Worm (Caenorhabditis elegans): ENCODE results near the gene F35E12.6.

F35E12.6 gene

DNA sequence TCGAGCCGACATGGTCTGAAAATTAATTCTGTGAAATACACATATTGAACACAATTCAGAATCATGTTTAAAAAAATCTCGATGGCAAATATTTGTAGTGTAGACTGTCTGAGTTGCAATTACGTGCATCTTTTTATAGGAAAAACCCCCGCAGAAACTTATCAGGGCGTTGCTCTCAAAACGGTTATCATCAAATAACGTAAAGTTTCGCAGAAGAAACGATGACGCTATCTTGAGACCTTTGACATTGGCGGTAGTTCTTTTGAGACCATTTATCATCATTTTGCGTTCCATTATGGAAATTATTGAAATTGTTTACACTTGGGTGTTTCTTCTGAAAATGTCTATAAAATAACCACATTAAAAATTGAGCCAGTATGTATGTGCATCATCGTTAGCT, 5.3 kb downstream of the F35E12.6 start, which contains the start of gene dct-17:
TSS of gene dct-17 (minus strand) at position 23 of the 400 bp plus-strand sequence.
- TF ChIP-seq nhr-28 (tag; optimal IDR thresholded peaks at IDR 0.05) (no peak), skn-1 (tag; optimal IDR thresholded peaks at IDR 0.05) (no peak), mdl-1 (tag; optimal IDR thresholded peaks at IDR 0.05) (no peak), ztf-11 (tag; optimal IDR thresholded peaks at IDR 0.05) (no peak), daf-12 (tag; optimal IDR thresholded peaks at IDR 0.05) (no peak), nfya-1 (tag; optimal IDR thresholded peaks at IDR 0.05; ENCODE audit: insufficient read depth) (no peak), elt-3 (tag; optimal IDR thresholded peaks at IDR 0.05) (no peak), lsy-12 (tag; optimal IDR thresholded peaks at IDR 0.05) (no peak), elt-2 (tag; optimal IDR thresholded peaks at IDR 0.05) (peak; percentile 58), hmg-11 (tag; optimal IDR thresholded peaks at IDR 0.05) (no peak), nhr-77 (tag; optimal IDR thresholded peaks at IDR 0.05) (no peak), fkh-2 (tag; optimal IDR thresholded peaks at IDR 0.05) (no peak), pqm-1 (tag; optimal IDR thresholded peaks at IDR 0.05) (peak; percentile 35), unc-62 (GFP tag; optimal IDR thresholded peaks at IDR 0.05) (no peak), ceh-9 (tag; optimal IDR thresholded peaks at IDR 0.05) (no peak), zag-1 (tag; optimal IDR thresholded peaks at IDR 0.05) (no peak)

DNA sequence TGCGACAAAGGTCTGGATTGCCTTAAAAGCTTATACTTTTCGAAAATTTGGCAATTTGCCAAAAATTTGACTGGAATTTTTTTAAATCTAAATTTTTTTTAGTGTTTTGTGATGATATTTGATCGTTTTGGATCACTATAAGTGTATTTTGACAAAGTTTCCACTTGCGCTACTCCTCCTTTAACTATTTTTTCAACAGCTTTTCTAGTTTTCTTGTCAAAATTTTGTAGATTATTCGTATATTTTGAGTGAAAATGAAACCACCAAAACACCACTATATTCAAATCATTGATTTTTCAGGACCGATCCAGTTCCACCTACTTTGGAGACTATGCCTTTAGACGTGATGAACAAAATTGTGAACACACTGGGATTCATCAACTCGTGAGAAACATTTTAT, 10.5 kb downstream of the F35E12.6 start, which contains the start of gene fbxa-181:
TSS of gene fbxa-181 (plus strand) at position 301 of the 400 bp plus-strand sequence.
- TF ChIP-seq fkh-10 (GFP tag; optimal IDR thresholded peaks at IDR 0.05), result no peak
- TF ChIP-seq elt-1 (tag; optimal IDR thresholded peaks at IDR 0.05), result no peak
- no peak for TF ChIP-seq nhr-76 (tag; optimal IDR thresholded peaks at IDR 0.05)
- TF ChIP-seq R02D3.7 (tag; optimal IDR thresholded peaks at IDR 0.05), result no peak
- no peak for TF ChIP-seq skn-1 (tag; optimal IDR thresholded peaks at IDR 0.05)
- TF ChIP-seq lin-39 (tag; optimal IDR thresholded peaks at IDR 0.05), result no peak
- no peak for TF ChIP-seq egl-27 (tag; optimal IDR thresholded peaks at IDR 0.05)
- TF ChIP-seq lsy-12 (tag; optimal IDR thresholded peaks at IDR 0.05), result no peak
- TF ChIP-seq nfya-1 (tag; optimal IDR thresholded peaks at IDR 0.05; ENCODE audit: insufficient read depth), result no peak
- no peak for TF ChIP-seq unc-39 (tag; optimal IDR thresholded peaks at IDR 0.05)
- TF ChIP-seq sea-2 (GFP tag; optimal IDR thresholded peaks at IDR 0.05), result no peak
- no peak for TF ChIP-seq nhr-12 (tag; optimal IDR thresholded peaks at IDR 0.05)
- no peak for TF ChIP-seq ceh-9 (tag; optimal IDR thresholded peaks at IDR 0.05)
- TF ChIP-seq lin-15B (tag; optimal IDR thresholded peaks at IDR 0.05), result no peak
- TF ChIP-seq fkh-2 (tag; optimal IDR thresholded peaks at IDR 0.05), result no peak
- no peak for TF ChIP-seq nhr-67 (tag; optimal IDR thresholded peaks at IDR 0.05)
- TF ChIP-seq nhr-43 (tag; optimal IDR thresholded peaks at IDR 0.05; ENCODE audit: poor library complexity, severe bottlenecking), result no peak

DNA sequence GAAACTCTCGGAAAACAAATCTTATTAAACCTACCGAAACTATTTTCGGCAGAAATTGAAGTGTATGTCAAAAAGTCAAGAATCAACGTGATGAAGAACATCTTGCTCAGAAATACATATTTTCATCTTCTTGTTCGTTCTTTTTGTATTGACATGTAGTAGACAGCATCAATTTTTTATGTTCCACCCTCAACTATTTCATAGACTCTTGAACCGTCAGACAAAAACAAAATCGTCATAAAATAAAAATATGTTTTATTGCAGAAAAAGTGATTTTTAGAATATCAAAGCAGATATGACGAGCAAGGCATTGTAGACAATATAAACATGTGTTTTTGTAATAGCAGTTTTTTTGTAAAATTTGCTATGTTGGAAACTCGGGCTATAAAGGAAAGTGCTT, 11.3 kb downstream of the F35E12.6 start, which contains the start of gene F35E12.2:
TSS of gene F35E12.2 (minus strand) at position 101 of the 400 bp plus-strand sequence.
- TF ChIP-seq nhr-43 (tag; optimal IDR thresholded peaks at IDR 0.05; ENCODE audit: poor library complexity, severe bottlenecking) (no peak), nhr-28 (tag; optimal IDR thresholded peaks at IDR 0.05) (no peak), fkh-10 (GFP tag; optimal IDR thresholded peaks at IDR 0.05) (no peak), nhr-77 (tag; optimal IDR thresholded peaks at IDR 0.05) (no peak), unc-62 (GFP tag; optimal IDR thresholded peaks at IDR 0.05) (no peak), elt-2 (tag; optimal IDR thresholded peaks at IDR 0.05) (no peak), elt-3 (tag; optimal IDR thresholded peaks at IDR 0.05) (no peak), nhr-12 (tag; optimal IDR thresholded peaks at IDR 0.05) (no peak), ama-1 (optimal IDR thresholded peaks at IDR 0.05) (no peak), nhr-11 (tag; optimal IDR thresholded peaks at IDR 0.05) (no peak), hmg-11 (tag; optimal IDR thresholded peaks at IDR 0.05) (no peak), aly-2 (tag; optimal IDR thresholded peaks at IDR 0.05) (no peak), tbx-2 (tag; optimal IDR thresholded peaks at IDR 0.05) (no peak), mml-1 (tag; optimal IDR thresholded peaks at IDR 0.05) (no peak), lin-39 (tag; optimal IDR thresholded peaks at IDR 0.05) (no peak), fos-1 (tag; optimal IDR thresholded peaks at IDR 0.05) (no peak), pha-4 (tag; optimal IDR thresholded peaks at IDR 0.05) (no peak), sea-2 (GFP tag; optimal IDR thresholded peaks at IDR 0.05) (no peak), ceh-28 (tag; optimal IDR thresholded peaks at IDR 0.05) (no peak)

DNA sequence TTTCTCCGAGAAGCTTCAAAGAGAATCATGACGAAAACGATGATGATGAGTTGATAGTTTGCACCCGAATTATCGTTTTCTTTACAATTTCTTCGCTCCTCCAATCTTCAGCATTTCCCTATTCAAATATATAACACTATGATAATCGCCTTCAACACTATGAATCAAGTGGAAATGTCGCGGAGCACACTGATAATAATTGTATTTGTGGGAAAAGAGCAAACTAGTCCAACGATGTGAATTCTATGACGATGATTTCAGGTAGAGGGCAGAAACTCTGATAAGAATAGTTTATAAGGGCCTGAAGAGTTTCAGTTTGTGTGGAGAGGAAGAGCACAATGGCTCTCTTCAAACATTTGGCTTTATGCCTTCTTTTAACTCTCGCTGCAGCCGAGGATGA, 19.5 kb downstream of the F35E12.6 start, which contains the start of gene T01D3.6:
TSS of gene T01D3.6 (plus strand) at position 294 of the 400 bp plus-strand sequence.
- TF ChIP-seq elt-2 (tag; optimal IDR thresholded peaks at IDR 0.05) (peak; percentile 79), pqm-1 (tag; optimal IDR thresholded peaks at IDR 0.05) (peak; percentile 71), fkh-2 (tag; optimal IDR thresholded peaks at IDR 0.05) (no peak)
